Fruit fly (Drosophila melanogaster) whole organism, wandering third instar larva: ENCODE data around the gene narya.

Source experiments
- CG9705 ChIP-seq: fragments of 200-800 bp; sonication (Bioruptor generic); optimal IDR thresholded peaks from 2 replicates; lab custom pipeline; 2018; ENCODE audit warnings: missing biosample characterization, mild to moderate bottlenecking, missing genetic modification characterization
- Dfd ChIP-seq: fragments of >200 bp; optimal IDR thresholded peaks from 2 replicates; lab custom pipeline; 2017; ENCODE audit warnings: missing biosample characterization, missing genetic modification characterization
- GATAd ChIP-seq: sonication (Bioruptor generic); optimal IDR thresholded peaks from 2 replicates; lab custom pipeline; 2016; ENCODE audit warnings: missing biosample characterization, missing genetic modification characterization
- Hr78 ChIP-seq: fragments of >200 bp; optimal IDR thresholded peaks from 2 replicates; lab custom pipeline; 2017; ENCODE audit warnings: missing biosample characterization, missing genetic modification characterization
- Vsx2 ChIP-seq: fragments of 200-300, 225-300 bp; sonication (Bioruptor generic); optimal IDR thresholded peaks from 2 replicates; lab custom pipeline; 2018; ENCODE audit warnings: missing biosample characterization, missing genetic modification characterization; ENCODE audit not compliant: partially characterized antibody
- brk ChIP-seq: fragments of 200-800 bp; sonication (Bioruptor generic); optimal IDR thresholded peaks from 2 replicates; lab custom pipeline; 2016; ENCODE audit warnings: missing biosample characterization, mild to moderate bottlenecking, missing genetic modification characterization
- dsf ChIP-seq: sonication (Bioruptor generic); optimal IDR thresholded peaks from 2 replicates; lab custom pipeline; 2016; ENCODE audit warnings: missing biosample characterization, missing genetic modification characterization, borderline replicate concordance
- foxo ChIP-seq, 2 experiments: fragments of 200-800 bp; sonication (Bioruptor generic); optimal IDR thresholded peaks; 2 replicates in 1 of 2; 3 replicates in 1 of 2; lab custom pipeline; 2016 to 2017; ENCODE audit warnings: missing biosample characterization in 2 of 2, missing genetic modification characterization in 2 of 2
- fru ChIP-seq: fragments of 200-800 bp; sonication (Bioruptor generic); optimal IDR thresholded peaks from 3 replicates; lab custom pipeline; 2016; ENCODE audit warnings: missing biosample characterization, mild to moderate bottlenecking, missing genetic modification characterization
- jim ChIP-seq: fragments of 175-275, 200-325 bp; sonication (Bioruptor generic); optimal IDR thresholded peaks from 2 replicates; lab custom pipeline; 2016; ENCODE audit warnings: missing biosample characterization, mild to moderate bottlenecking, missing genetic modification characterization
- psq ChIP-seq: fragments of 200-800 bp; sonication (Bioruptor generic); optimal IDR thresholded peaks from 3 replicates; lab custom pipeline; 2017; ENCODE audit warnings: missing biosample characterization, mild to moderate bottlenecking, missing genetic modification characterization, moderate library complexity
- rgr ChIP-seq: fragments of 200-800 bp; sonication (Bioruptor generic); optimal IDR thresholded peaks from 3 replicates; lab custom pipeline; 2016; ENCODE audit warnings: missing biosample characterization, mild to moderate bottlenecking, missing genetic modification characterization
- sv ChIP-seq: fragments of 200-800 bp; sonication (Bioruptor generic); optimal IDR thresholded peaks from 3 replicates; lab custom pipeline; 2016; ENCODE audit warnings: missing biosample characterization, missing genetic modification characterization
- usp ChIP-seq: fragments of >200 bp; optimal IDR thresholded peaks from 2 replicates; lab custom pipeline; 2017; ENCODE audit warnings: missing biosample characterization, missing genetic modification characterization

DNA sequence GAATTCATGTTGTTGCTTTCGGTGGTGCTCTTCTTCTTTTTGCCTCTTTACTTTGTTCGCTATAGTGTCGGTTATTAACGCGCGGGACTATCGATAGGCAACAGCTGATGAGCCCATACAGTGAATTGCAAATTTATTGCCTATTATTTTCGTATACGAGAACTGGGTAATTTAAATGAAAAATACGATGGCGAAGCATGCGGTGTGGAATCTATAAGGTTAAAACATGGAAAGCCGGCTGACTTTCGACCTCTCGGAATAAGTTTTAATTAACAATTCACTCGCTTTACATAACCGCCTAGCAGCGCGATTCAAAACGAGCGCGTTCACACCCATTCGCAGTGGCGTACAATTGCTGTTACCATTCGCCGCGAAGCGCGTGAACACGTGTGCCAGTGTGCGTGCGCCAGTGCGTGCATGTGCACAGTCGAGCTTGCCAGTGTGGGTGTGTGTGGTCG is 5.0 kb downstream of the narya start, which contains the start of the genes Naa15-16 and mRpS14:
- TF ChIP-seq foxo (GFP tag; optimal IDR thresholded peaks at IDR 0.05; lab: Kevin White, UChicago) (no peak), dsf (GFP tag; lab: Kevin White, UChicago) (no peak), sv (GFP tag; lab: Kevin White, UChicago) (no peak), Hr78 (no peak), Vsx2 (no peak), CG9705 (no peak), psq (GFP tag; lab: Kevin White, UChicago) (no peak), jim (GFP tag; lab: Kevin White, UChicago) (no peak), GATAd (GFP tag; lab: Kevin White, UChicago) (no peak), brk (GFP tag; lab: Kevin White, UChicago) (no peak), rgr (no peak), Dfd (GFP tag; lab: Kevin White, UChicago) (no peak), fru (GFP tag; lab: Kevin White, UChicago) (no peak), usp (GFP tag; lab: Kevin White, UChicago) (no peak)
